Fruit fly (Drosophila melanogaster) whole organism, prepupa: ENCODE data around the gene CG31952.

ENCODE experiments used
- Blimp-1 ChIP-seq: fragments of 200-800 bp; sonication (Bioruptor generic); optimal IDR thresholded peaks from 3 replicates; lab custom pipeline; 2017; ENCODE audit warnings: missing biosample characterization, missing genetic modification characterization, mild to moderate bottlenecking, moderate library complexity, missing genetic modification reagents
- CG11294 ChIP-seq: fragments of 200-800 bp; sonication (Bioruptor generic); IDR thresholded peaks from 2 replicates; pipeline ENCODE4 v1.3.6; 2022; ENCODE audit warnings: missing biosample characterization, missing genetic modification characterization
- CG11762 ChIP-seq: fragments of 200-800 bp; sonication (Bioruptor generic); optimal IDR thresholded peaks from 3 replicates; lab custom pipeline; 2016; ENCODE audit warnings: missing biosample characterization, missing genetic modification characterization; ENCODE audit not compliant: insufficient read depth
- CG15336 ChIP-seq: fragments of 200-800 bp; sonication (Bioruptor generic); IDR thresholded peaks from 2 replicates; pipeline ENCODE4 v1.3.6; 2022; ENCODE audit warnings: missing biosample characterization, missing genetic modification characterization
- CG1621 ChIP-seq: fragments of 200-800 bp; sonication (Bioruptor generic); optimal IDR thresholded peaks from 3 replicates; lab custom pipeline; 2018; ENCODE audit warnings: missing biosample characterization, mild to moderate bottlenecking, missing genetic modification characterization
- CG16779 ChIP-seq: fragments of 200-800 bp; sonication (Bioruptor generic); optimal IDR thresholded peaks from 3 replicates; lab custom pipeline; 2017; ENCODE audit warnings: missing biosample characterization, mild to moderate bottlenecking, missing genetic modification characterization
- CG32006 ChIP-seq: fragments of 200-800 bp; sonication (Bioruptor generic); optimal IDR thresholded peaks from 3 replicates; lab custom pipeline; 2017; ENCODE audit warnings: missing biosample characterization, mild to moderate bottlenecking, missing genetic modification characterization
- CG3919 ChIP-seq: fragments of 200-800 bp; sonication (Bioruptor generic); optimal IDR thresholded peaks from 3 replicates; lab custom pipeline; 2016; ENCODE audit warnings: missing biosample characterization, missing genetic modification characterization
- CG4318 ChIP-seq: fragments of 200-800 bp; sonication (Bioruptor generic); optimal IDR thresholded peaks from 3 replicates; lab custom pipeline; 2017; ENCODE audit warnings: missing biosample characterization, mild to moderate bottlenecking, missing genetic modification characterization
- CG6163 ChIP-seq: fragments of 200-800 bp; sonication (Bioruptor generic); IDR thresholded peaks from 3 replicates; pipeline ENCODE4 v1.3.6; 2022; ENCODE audit warnings: missing biosample characterization, missing genetic modification characterization
- CG6792 ChIP-seq: fragments of 200-800 bp; sonication (Bioruptor generic); optimal IDR thresholded peaks from 3 replicates; lab custom pipeline; 2016; ENCODE audit warnings: missing biosample characterization, missing genetic modification characterization
- CG6854 ChIP-seq: fragments of 200-800 bp; sonication (Bioruptor generic); optimal IDR thresholded peaks from 2 replicates; lab custom pipeline; 2017; ENCODE audit warnings: missing biosample characterization, mild to moderate bottlenecking, missing genetic modification characterization
- CG7368 ChIP-seq: fragments of 200-800 bp; sonication (Bioruptor generic); optimal IDR thresholded peaks from 3 replicates; lab custom pipeline; 2016; ENCODE audit warnings: missing biosample characterization, missing genetic modification characterization
- CG8119 ChIP-seq: fragments of 200-800 bp; sonication (Bioruptor generic); IDR thresholded peaks from 3 replicates; pipeline ENCODE4 v1.3.6; 2022; ENCODE audit warnings: missing biosample characterization, missing genetic modification characterization
- CG8632 ChIP-seq: fragments of 200-800 bp; sonication (Bioruptor generic); optimal IDR thresholded peaks from 3 replicates; lab custom pipeline; 2016; ENCODE audit warnings: missing biosample characterization, missing genetic modification characterization
- CG9139 ChIP-seq: fragments of 200-800 bp; sonication (Bioruptor generic); optimal IDR thresholded peaks from 3 replicates; lab custom pipeline; 2017; ENCODE audit warnings: missing biosample characterization, mild to moderate bottlenecking, missing genetic modification characterization
- Eip75B ChIP-seq: fragments of 200-800 bp; sonication (Bioruptor generic); optimal IDR thresholded peaks from 3 replicates; lab custom pipeline; 2016; ENCODE audit warnings: missing biosample characterization, missing genetic modification characterization
- Eip78C ChIP-seq: fragments of 200-800 bp; sonication (Bioruptor generic); peaks from one replicate; lab custom pipeline; 2016; ENCODE audit warnings: missing biosample characterization, missing genetic modification characterization
- Eip93F ChIP-seq: fragments of 200-800 bp; sonication (Bioruptor generic); optimal IDR thresholded peaks from 2 replicates; lab custom pipeline; 2016; ENCODE audit warnings: missing biosample characterization, mild to moderate bottlenecking, missing genetic modification characterization
- Gug ChIP-seq: fragments of 200-800 bp; sonication (Bioruptor generic); IDR thresholded peaks from 2 replicates; pipeline ENCODE4 v1.3.6; 2022; ENCODE audit warnings: missing biosample characterization, missing genetic modification characterization
- Hr39 ChIP-seq: fragments of 200-800 bp; sonication (Bioruptor generic); optimal IDR thresholded peaks from 2 replicates; lab custom pipeline; 2016; ENCODE audit warnings: missing biosample characterization, missing genetic modification characterization
- Lpt ChIP-seq: fragments of 200-800 bp; sonication (Bioruptor generic); optimal IDR thresholded peaks from 3 replicates; lab custom pipeline; 2016; ENCODE audit warnings: missing biosample characterization, missing genetic modification characterization
- Met ChIP-seq: fragments of 200-800 bp; sonication (Bioruptor generic); optimal IDR thresholded peaks from 3 replicates; lab custom pipeline; 2016; ENCODE audit warnings: missing biosample characterization, missing genetic modification characterization
- Smox ChIP-seq: fragments of 200-800 bp; sonication (Bioruptor generic); optimal IDR thresholded peaks from 3 replicates; lab custom pipeline; 2016; ENCODE audit warnings: missing biosample characterization, missing genetic modification characterization
- achi ChIP-seq: fragments of 200-800 bp; sonication (Bioruptor generic); optimal IDR thresholded peaks from 3 replicates; lab custom pipeline; 2016; ENCODE audit warnings: missing biosample characterization, missing genetic modification characterization
- acj6 ChIP-seq: fragments of 200-800 bp; sonication (Bioruptor generic); optimal IDR thresholded peaks from 3 replicates; lab custom pipeline; 2016; ENCODE audit warnings: missing biosample characterization, missing genetic modification characterization
- cyc ChIP-seq: fragments of 200-800 bp; sonication (Bioruptor generic); optimal IDR thresholded peaks from 3 replicates; lab custom pipeline; 2016; ENCODE audit warnings: missing biosample characterization, missing genetic modification characterization
- dsx ChIP-seq: fragments of 200-800 bp; optimal IDR thresholded peaks from 3 replicates; lab custom pipeline; 2019; ENCODE audit warnings: missing biosample characterization, mild to moderate bottlenecking, missing genetic modification characterization, moderate library complexity; ENCODE audit not compliant: poor library complexity, severe bottlenecking
- fd59A ChIP-seq: fragments of 200-800 bp; sonication (Bioruptor generic); optimal IDR thresholded peaks from 2 replicates; lab custom pipeline; 2017; ENCODE audit warnings: missing biosample characterization, mild to moderate bottlenecking, missing genetic modification characterization, missing genetic modification reagents
- fkh ChIP-seq: fragments of 200-800 bp; sonication (Bioruptor generic); optimal IDR thresholded peaks from 3 replicates; lab custom pipeline; 2017; ENCODE audit warnings: missing biosample characterization, mild to moderate bottlenecking, missing genetic modification characterization, moderate library complexity
- net ChIP-seq: fragments of 200-800 bp; sonication (Bioruptor generic); optimal IDR thresholded peaks from 3 replicates; lab custom pipeline; 2016; ENCODE audit warnings: missing biosample characterization, missing genetic modification characterization
- pdm3 ChIP-seq: fragments of 200-800 bp; sonication (Bioruptor generic); optimal IDR thresholded peaks from 3 replicates; lab custom pipeline; 2016; ENCODE audit warnings: missing biosample characterization, missing genetic modification characterization
- spab ChIP-seq: fragments of 200-800 bp; sonication (Bioruptor generic); optimal IDR thresholded peaks from 2 replicates; lab custom pipeline; 2017; ENCODE audit warnings: missing biosample characterization, mild to moderate bottlenecking, missing genetic modification characterization, missing genetic modification reagents
- ss ChIP-seq, 2 experiments: fragments of 200-800 bp; sonication (Bioruptor generic); optimal IDR thresholded peaks; 2 replicates in 1 of 2; 3 replicates in 1 of 2; lab custom pipeline; 2017 to 2018; ENCODE audit warnings: mild to moderate bottlenecking in 2 of 2, missing biosample characterization in 2 of 2, missing genetic modification characterization in 2 of 2, moderate library complexity in 1 of 2
- svp ChIP-seq: fragments of 200-800 bp; sonication (Bioruptor generic); peaks from one replicate; lab custom pipeline; 2016; ENCODE audit warnings: missing biosample characterization, missing genetic modification characterization
- topi ChIP-seq: fragments of 200-800 bp; sonication (Bioruptor generic); optimal IDR thresholded peaks from 3 replicates; lab custom pipeline; 2016; ENCODE audit warnings: missing biosample characterization, missing genetic modification characterization
- vri ChIP-seq: fragments of 200-800 bp; sonication (Bioruptor generic); optimal IDR thresholded peaks from 3 replicates; lab custom pipeline; 2016; ENCODE audit warnings: missing biosample characterization, mild to moderate bottlenecking, missing genetic modification characterization

Gene CG31952

dm6 chr2L:3437068-3437467 is 20.6 kb downstream of the CG31952 start (continued):
- TF ChIP-seq CG6792 (GFP tag; lab: Kevin White, UChicago), result peak; percentile 86
- TF ChIP-seq svp (GFP tag; lab: Kevin White, UChicago), result peak; percentile 86
- TF ChIP-seq CG11762 (GFP tag; lab: Kevin White, UChicago), result peak; percentile 63
- TF ChIP-seq Eip78C (GFP tag; lab: Kevin White, UChicago), result peak; percentile 94
- TF ChIP-seq CG4318 (GFP tag; lab: Kevin White, UChicago), result peak; percentile 57
- TF ChIP-seq Smox (GFP tag; lab: Kevin White, UChicago), result peak; percentile 83
- TF ChIP-seq cyc (GFP tag; lab: Kevin White, UChicago), result peak; percentile 75
- TF ChIP-seq CG6163 (GFP tag; lab: Robert Waterston, UW), result peak; percentile 95
- peak; percentile 89 for TF ChIP-seq Met (GFP tag; lab: Kevin White, UChicago)
- TF ChIP-seq net (GFP tag; lab: Kevin White, UChicago), result peak; percentile 73
- peak; percentile 83 for TF ChIP-seq Hr39 (GFP tag; lab: Kevin White, UChicago)
- TF ChIP-seq CG1621 (tag; lab: Kevin White, UChicago), result peak; percentile 76
- TF ChIP-seq CG9139, result no peak
- TF ChIP-seq topi (GFP tag; lab: Kevin White, UChicago), result peak; percentile 83
- peak; percentile 66 for TF ChIP-seq CG8632 (GFP tag; lab: Kevin White, UChicago)
- peak; percentile 53 for TF ChIP-seq Eip93F (GFP tag; lab: Kevin White, UChicago)
- TF ChIP-seq fkh (GFP tag; lab: Kevin White, UChicago), result no peak
- peak; percentile 95 for TF ChIP-seq vri (GFP tag; lab: Kevin White, UChicago)
- no peak for TF ChIP-seq CG6854 (GFP tag; lab: Kevin White, UChicago)
- peak; percentile 63 for TF ChIP-seq CG11294 (GFP tag; lab: Robert Waterston, UW)
- TF ChIP-seq CG32006 (GFP tag; lab: Kevin White, UChicago), result peak; percentile 81
- TF ChIP-seq fd59A (GFP tag; lab: Kevin White, UChicago), result peak; percentile 78
- peak; percentile 66 for TF ChIP-seq Blimp-1
- TF ChIP-seq Gug (GFP tag; lab: Robert Waterston, UW), result peak; percentile 69
- peak; percentile 79 for TF ChIP-seq CG3919 (GFP tag; lab: Kevin White, UChicago)

dm6 chr2L:3438078-3438477 is 21.6 kb downstream of the CG31952 start:
- TF ChIP-seq CG3919 (GFP tag; lab: Kevin White, UChicago) (no peak), acj6 (GFP tag; lab: Kevin White, UChicago) (no peak), spab (GFP tag; lab: Kevin White, UChicago) (no peak), CG8119 (GFP tag; lab: Robert Waterston, UW) (no peak), Lpt (GFP tag; lab: Kevin White, UChicago) (no peak), CG4318 (GFP tag; lab: Kevin White, UChicago) (no peak), ss (GFP tag; optimal IDR thresholded peaks at IDR 0.05; lab: Kevin White, UChicago) (no peak), Eip78C (GFP tag; lab: Kevin White, UChicago) (no peak), Smox (GFP tag; lab: Kevin White, UChicago) (no peak), net (GFP tag; lab: Kevin White, UChicago) (no peak), CG7368 (no peak), Eip75B (GFP tag; lab: Kevin White, UChicago) (no peak), achi (GFP tag; lab: Kevin White, UChicago) (no peak), pdm3 (GFP tag; lab: Kevin White, UChicago) (no peak), CG6163 (GFP tag; lab: Robert Waterston, UW) (no peak), dsx (GFP tag; lab: Kevin White, UChicago) (no peak)
- TF ChIP-seq, all 60 proteins: peak for 0

dm6 chr2L:3439502-3439901 is 23.0 kb downstream of the CG31952 start:
- no peak for TF ChIP-seq CG16779 (tag; lab: Kevin White, UChicago)
- TF ChIP-seq svp (GFP tag; lab: Kevin White, UChicago), result peak; percentile 28
- TF ChIP-seq Eip78C (GFP tag; lab: Kevin White, UChicago), result peak; percentile 13
- peak; percentile 19 for TF ChIP-seq CG32006 (GFP tag; lab: Kevin White, UChicago)
- TF ChIP-seq CG15336 (GFP tag; lab: Robert Waterston, UW), result peak; percentile 28; the same call in 1 of the 2 replicates
- TF ChIP-seq, all 60 proteins: peak for 4
